Worm (Caenorhabditis elegans) whole organism, mixed stage, embryonic: ENCODE measurements around the gene R02F2.4.

Source experiments
- bed-3 ChIP-seq: fragments of 200-800 bp; sonication (Bioruptor generic); optimal IDR thresholded peaks from 3 replicates; lab custom pipeline; 2018; ENCODE audit warnings: mild to moderate bottlenecking, missing genetic modification characterization, moderate library complexity, missing compliant biosample characterization
- blmp-1 ChIP-seq: fragments of 150-350 bp; optimal IDR thresholded peaks from 2 replicates; lab custom pipeline; 2014; ENCODE audit warnings: missing biosample characterization, missing genetic modification characterization
- elt-1 ChIP-seq: sonication (generic microtip); optimal IDR thresholded peaks from 2 replicates; lab custom pipeline; 2017; ENCODE audit warnings: missing genetic modification characterization, mild to moderate bottlenecking, missing compliant biosample characterization, antibody characterized with exemption, moderate library complexity, borderline replicate concordance; ENCODE audit not compliant: insufficient read depth
- elt-3 ChIP-seq: fragments of 150-350 bp; optimal IDR thresholded peaks from 2 replicates; lab custom pipeline; 2014; ENCODE audit warnings: missing biosample characterization, missing genetic modification characterization
- lin-32 ChIP-seq: fragments of 200-800 bp; sonication (Bioruptor generic); optimal IDR thresholded peaks from 2 replicates; lab custom pipeline; 2018; ENCODE audit warnings: mild to moderate bottlenecking, missing genetic modification characterization, missing compliant biosample characterization
- nhr-237 ChIP-seq: fragments of 150-350 bp; optimal IDR thresholded peaks from 2 replicates; lab custom pipeline; 2014; ENCODE audit warnings: missing biosample characterization, missing genetic modification characterization
- nhr-28 ChIP-seq: fragments of 150-350 bp; optimal IDR thresholded peaks from 2 replicates; lab custom pipeline; 2014; ENCODE audit warnings: missing biosample characterization, missing genetic modification characterization
- nhr-76 ChIP-seq: sonication (generic microtip); optimal IDR thresholded peaks from 2 replicates; lab custom pipeline; 2017; ENCODE audit warnings: missing biosample characterization, missing genetic modification characterization
- snpc-4 ChIP-seq: fragments of 150-350 bp; optimal IDR thresholded peaks from 2 replicates; lab custom pipeline; 2014; ENCODE audit warnings: missing biosample characterization, missing genetic modification characterization
- sptf-1 ChIP-seq: sonication (generic microtip); optimal IDR thresholded peaks from 2 replicates; lab custom pipeline; 2017; ENCODE audit warnings: mild to moderate bottlenecking, missing genetic modification characterization, moderate library complexity, missing compliant biosample characterization
- unc-39 ChIP-seq: fragments of 150-350 bp; optimal IDR thresholded peaks from 2 replicates; lab custom pipeline; 2014; ENCODE audit warnings: missing biosample characterization, missing genetic modification characterization
- unc-62 ChIP-seq: fragments of 150-350 bp; optimal IDR thresholded peaks from 2 replicates; lab custom pipeline; 2014; ENCODE audit warnings: missing biosample characterization, missing genetic modification reagents, missing genetic modification characterization
- ztf-11 ChIP-seq: fragments of 150-350 bp; optimal IDR thresholded peaks from 2 replicates; lab custom pipeline; 2014; ENCODE audit warnings: missing biosample characterization, missing genetic modification characterization

DNA sequence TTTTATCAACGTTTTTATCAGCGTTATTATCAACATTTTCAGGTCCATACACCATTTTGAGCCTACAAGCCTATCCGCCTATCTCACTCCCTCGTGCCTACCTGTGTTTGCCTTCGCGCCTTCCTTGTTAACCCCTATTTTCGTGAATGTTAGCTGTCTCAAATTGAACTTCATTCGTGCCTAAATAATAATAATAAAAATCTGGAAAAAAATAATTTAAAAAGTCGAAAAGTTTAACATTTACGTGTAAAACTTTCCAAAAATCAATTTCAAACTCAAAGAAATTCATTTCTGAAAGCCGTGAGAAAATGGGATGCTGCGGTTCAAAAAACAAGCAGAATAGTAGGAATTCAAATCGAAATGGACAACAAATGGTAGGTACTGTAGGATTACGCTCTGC lies 6.1 kb upstream of the R02F2.4 start, which contains the start of gene R02F2.10:
- TF ChIP-seq sptf-1 (tag; lab: Kevin White, UChicago) (no peak), elt-1 (tag; lab: Kevin White, UChicago) (no peak), blmp-1 (tag; lab: Kevin White, UChicago) (no peak), snpc-4 (tag; lab: Kevin White, UChicago) (no peak), unc-62 (GFP tag; lab: Kevin White, UChicago) (no peak), ztf-11 (tag; lab: Kevin White, UChicago) (no peak), elt-3 (no peak), nhr-28 (tag; lab: Kevin White, UChicago) (no peak), unc-39 (no peak), nhr-237 (tag; lab: Kevin White, UChicago) (no peak), nhr-76 (no peak), bed-3 (GFP tag; lab: Kevin White, UChicago) (no peak), lin-32 (no peak)
